Fruit fly (Drosophila melanogaster) whole organism, prepupa: ENCODE data around the gene FoxP.

Experiments used
- CG16779 ChIP-seq: fragments of 200-800 bp; sonication (Bioruptor generic); optimal IDR thresholded peaks from 3 replicates; lab custom pipeline; 2017; ENCODE audit warnings: missing biosample characterization, mild to moderate bottlenecking, missing genetic modification characterization
- CG3032 ChIP-seq: fragments of 200-800 bp; optimal IDR thresholded peaks from 2 replicates; lab custom pipeline; 2019; ENCODE audit warnings: missing biosample characterization, mild to moderate bottlenecking, missing genetic modification characterization, moderate library complexity
- Lpt ChIP-seq: fragments of 200-800 bp; sonication (Bioruptor generic); optimal IDR thresholded peaks from 3 replicates; lab custom pipeline; 2016; ENCODE audit warnings: missing biosample characterization, missing genetic modification characterization
- fkh ChIP-seq: fragments of 200-800 bp; sonication (Bioruptor generic); optimal IDR thresholded peaks from 3 replicates; lab custom pipeline; 2017; ENCODE audit warnings: missing biosample characterization, mild to moderate bottlenecking, missing genetic modification characterization, moderate library complexity
- salr ChIP-seq, 2 experiments: fragments of 200-800 bp; sonication (Bioruptor generic); optimal IDR thresholded peaks; 3 replicates each; lab custom pipeline; 2016 to 2018; ENCODE audit warnings: missing biosample characterization in 2 of 2, missing genetic modification characterization in 2 of 2, mild to moderate bottlenecking in 1 of 2
- spab ChIP-seq: fragments of 200-800 bp; sonication (Bioruptor generic); optimal IDR thresholded peaks from 2 replicates; lab custom pipeline; 2017; ENCODE audit warnings: missing biosample characterization, mild to moderate bottlenecking, missing genetic modification characterization, missing genetic modification reagents

DNA sequence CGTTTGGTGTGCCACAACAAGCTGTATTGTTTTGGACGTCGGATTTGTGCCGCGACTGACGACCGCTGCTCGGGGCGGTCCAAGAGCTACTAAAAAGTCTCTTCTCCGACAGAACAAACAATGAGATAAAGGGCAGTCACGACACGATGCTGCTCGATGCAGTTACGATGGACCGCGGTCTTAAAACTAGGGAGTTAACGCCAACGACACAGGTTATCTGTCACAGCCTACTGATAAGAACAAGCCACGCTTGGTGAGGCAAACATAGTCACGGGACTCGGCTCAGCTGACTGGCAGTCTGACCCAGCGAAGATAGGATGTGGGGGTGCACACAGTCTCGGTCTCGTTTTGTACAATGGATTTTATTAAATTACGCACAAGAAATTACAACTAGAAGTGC is 46.5 kb downstream of the FoxP start, which contains the start of gene CG9444:
- TF ChIP-seq salr (GFP tag; optimal IDR thresholded peaks at IDR 0.05; lab: Kevin White, UChicago) = no peak
- no peak for TF ChIP-seq fkh
- no peak for TF ChIP-seq spab (GFP tag; lab: Kevin White, UChicago)
- no peak for TF ChIP-seq CG3032 (tag; lab: Kevin White, UChicago)
- TF ChIP-seq Lpt (GFP tag; lab: Kevin White, UChicago) = no peak
- TF ChIP-seq CG16779 = no peak
